Worm (Caenorhabditis elegans) whole organism, L1 larva: Measurements from ENCODE around the gene B0507.8.
A peak's percentile ranks its signal among the peaks of the same experiment; 100 is the strongest.

Experiments
- C04F5.9 ChIP-seq: sonication (generic microtip); optimal IDR thresholded peaks from 2 replicates; lab custom pipeline; 2016; ENCODE audit warnings: missing genetic modification characterization, missing compliant biosample characterization
- C16A3.4 ChIP-seq: fragments of 150-350 bp; optimal IDR thresholded peaks from 2 replicates; lab custom pipeline; 2014; ENCODE audit warnings: missing biosample characterization, missing genetic modification characterization
- F16B12.6 ChIP-seq: fragments of 150-350 bp; optimal IDR thresholded peaks from 2 replicates; lab custom pipeline; 2014; ENCODE audit warnings: missing biosample characterization, missing genetic modification characterization
- aha-1 ChIP-seq: fragments of 150-350 bp; optimal IDR thresholded peaks from 2 replicates; lab custom pipeline; 2014; ENCODE audit warnings: missing biosample characterization, missing genetic modification characterization
- alr-1 ChIP-seq: fragments of 200-800 bp; sonication (Bioruptor generic); optimal IDR thresholded peaks from 2 replicates; lab custom pipeline; 2018; ENCODE audit warnings: borderline replicate concordance, mild to moderate bottlenecking, missing genetic modification characterization, missing compliant biosample characterization
- aly-2 ChIP-seq: fragments of 150-350 bp; optimal IDR thresholded peaks from 2 replicates; lab custom pipeline; 2014; ENCODE audit warnings: missing biosample characterization, missing genetic modification characterization
- ama-1 ChIP-seq: fragments of 150-350 bp; optimal IDR thresholded peaks from 2 replicates; lab custom pipeline; 2014
- ceh-82 ChIP-seq, 3 experiments: fragments of 150-350 bp in 1 of 3; sonication (generic microtip) in 2 of 3; optimal IDR thresholded peaks; 2 replicates each; lab custom pipeline; 2014 to 2017; ENCODE audit warnings: missing biosample characterization in 3 of 3, missing genetic modification characterization in 3 of 3
- ceh-88 ChIP-seq: fragments of 200-800 bp; sonication (Bioruptor generic); IDR thresholded peaks from 2 replicates; pipeline ENCODE4 v1.3.6; 2022; ENCODE audit warnings: missing genetic modification characterization, missing compliant biosample characterization
- ceh-90 ChIP-seq: sonication (generic microtip); optimal IDR thresholded peaks from 2 replicates; lab custom pipeline; 2016; ENCODE audit warnings: missing genetic modification characterization, missing compliant biosample characterization
- ces-1 ChIP-seq: fragments of 150-350 bp; optimal IDR thresholded peaks from 2 replicates; lab custom pipeline; 2014; ENCODE audit warnings: missing biosample characterization, missing genetic modification reagents, missing genetic modification characterization
- dpl-1 ChIP-seq, 3 experiments: fragments of 150-350 bp in 2 of 3; sonication (generic microtip) in 1 of 3; optimal IDR thresholded peaks; 2 replicates each; lab custom pipeline; 2014 to 2017; ENCODE audit warnings: missing biosample characterization in 3 of 3, missing genetic modification characterization in 3 of 3, missing genetic modification reagents in 3 of 3
- efl-1 ChIP-seq, 4 experiments: fragments of 150-350 bp; optimal IDR thresholded peaks in 3 of 4; peaks in 1 of 4; 1 replicate in 1 of 4; 2 replicates in 3 of 4; lab custom pipeline; 2014; ENCODE audit warnings: missing biosample characterization in 2 of 4, missing genetic modification characterization in 2 of 4, missing genetic modification reagents in 2 of 4
- efl-3 ChIP-seq: fragments of 200-800 bp; sonication (Bioruptor generic); optimal IDR thresholded peaks from 2 replicates; lab custom pipeline; 2018; ENCODE audit warnings: mild to moderate bottlenecking, missing genetic modification characterization, missing compliant biosample characterization
- elt-2 ChIP-seq: sonication (generic microtip); optimal IDR thresholded peaks from 2 replicates; lab custom pipeline; 2016; ENCODE audit warnings: missing genetic modification characterization, mild to moderate bottlenecking, inconsistent platforms, missing compliant biosample characterization, missing genetic modification reagents
- fkh-4 ChIP-seq: sonication (generic microtip); optimal IDR thresholded peaks from 2 replicates; lab custom pipeline; 2016; ENCODE audit warnings: missing compliant biosample characterization, missing genetic modification characterization, borderline replicate concordance
- grh-1 ChIP-seq: fragments of 200-800 bp; sonication (Bioruptor generic); IDR thresholded peaks from 2 replicates; pipeline ENCODE4 v1.3.6; 2022; ENCODE audit warnings: missing genetic modification reagents, missing genetic modification characterization, missing compliant biosample characterization
- hlh-17 ChIP-seq: fragments of 200-800 bp; sonication (Bioruptor generic); optimal IDR thresholded peaks from 2 replicates; lab custom pipeline; 2018; ENCODE audit warnings: missing genetic modification characterization, mild to moderate bottlenecking, missing compliant biosample characterization, moderate library complexity, borderline replicate concordance
- hlh-4 ChIP-seq: sonication (generic microtip); optimal IDR thresholded peaks from 2 replicates; lab custom pipeline; 2016; ENCODE audit warnings: mild to moderate bottlenecking, missing genetic modification characterization, missing compliant biosample characterization
- irx-1 ChIP-seq: sonication (generic microtip); optimal IDR thresholded peaks from 2 replicates; lab custom pipeline; 2016; ENCODE audit warnings: missing genetic modification characterization, missing compliant biosample characterization
- isw-1 ChIP-seq: fragments of 200-800 bp; sonication (Bioruptor generic); IDR thresholded peaks from 2 replicates; pipeline ENCODE4 v1.3.6; 2022; ENCODE audit warnings: missing genetic modification characterization, missing compliant biosample characterization
- jun-1 ChIP-seq: fragments of 150-350 bp; optimal IDR thresholded peaks from 2 replicates; lab custom pipeline; 2014; ENCODE audit warnings: missing biosample characterization, missing genetic modification reagents, missing genetic modification characterization
- lin-13 ChIP-seq: fragments of 150-350 bp; optimal IDR thresholded peaks from 2 replicates; lab custom pipeline; 2014; ENCODE audit warnings: missing biosample characterization, missing genetic modification reagents, missing genetic modification characterization
- lin-14 ChIP-seq: fragments of 200-800 bp; sonication (Bioruptor generic); optimal IDR thresholded peaks from 2 replicates; lab custom pipeline; 2018; ENCODE audit warnings: mild to moderate bottlenecking, missing genetic modification characterization, moderate library complexity, missing compliant biosample characterization
- lin-15B ChIP-seq: fragments of 150-350 bp; sonication (generic microtip); optimal IDR thresholded peaks from 3 replicates; lab custom pipeline; 2014; ENCODE audit warnings: missing biosample characterization, missing genetic modification characterization
- lin-35 ChIP-seq, 2 experiments: fragments of 150-350 bp; optimal IDR thresholded peaks; 2 replicates each; lab custom pipeline; 2014; ENCODE audit warnings: missing biosample characterization in 2 of 2, missing genetic modification characterization in 2 of 2, missing genetic modification reagents in 2 of 2
- lir-3 ChIP-seq: sonication (generic microtip); optimal IDR thresholded peaks from 2 replicates; lab custom pipeline; 2016; ENCODE audit warnings: mild to moderate bottlenecking, missing genetic modification characterization, moderate library complexity, missing compliant biosample characterization; ENCODE audit not compliant: poor library complexity
- lsy-2 ChIP-seq, 2 experiments: fragments of 150-350 bp; optimal IDR thresholded peaks; 2 replicates each; lab custom pipeline; 2014; ENCODE audit warnings: missing biosample characterization in 2 of 2, missing genetic modification characterization in 2 of 2
- mdl-1 ChIP-seq, 2 experiments: fragments of 150-350 bp; optimal IDR thresholded peaks; 2 replicates each; lab custom pipeline; 2014 to 2017; ENCODE audit warnings: missing biosample characterization in 2 of 2, missing genetic modification characterization in 2 of 2, inconsistent platforms in 1 of 2
- mef-2 ChIP-seq: fragments of 150-350 bp; optimal IDR thresholded peaks from 2 replicates; lab custom pipeline; 2014; ENCODE audit warnings: missing biosample characterization, missing genetic modification characterization
- nhr-11 ChIP-seq: fragments of 150-350 bp; optimal IDR thresholded peaks from 2 replicates; lab custom pipeline; 2014; ENCODE audit warnings: missing biosample characterization, missing genetic modification characterization
- nhr-20 ChIP-seq: sonication (generic microtip); optimal IDR thresholded peaks from 2 replicates; lab custom pipeline; 2016; ENCODE audit warnings: mild to moderate bottlenecking, missing genetic modification characterization, missing compliant biosample characterization
- nhr-28 ChIP-seq: fragments of 150-350 bp; optimal IDR thresholded peaks from 2 replicates; lab custom pipeline; 2014; ENCODE audit warnings: missing biosample characterization, missing genetic modification characterization
- nhr-71 ChIP-seq: sonication (generic microtip); optimal IDR thresholded peaks from 2 replicates; lab custom pipeline; 2016; ENCODE audit warnings: mild to moderate bottlenecking, missing genetic modification characterization, moderate library complexity, missing compliant biosample characterization
- nhr-77 ChIP-seq: fragments of 150-350 bp; optimal IDR thresholded peaks from 2 replicates; lab custom pipeline; 2014; ENCODE audit warnings: missing biosample characterization, missing genetic modification characterization
- nhr-84 ChIP-seq: sonication (generic microtip); optimal IDR thresholded peaks from 2 replicates; lab custom pipeline; 2017; ENCODE audit warnings: missing biosample characterization, missing genetic modification characterization
- nhr-90 ChIP-seq: sonication (generic microtip); optimal IDR thresholded peaks from 2 replicates; lab custom pipeline; 2016; ENCODE audit warnings: mild to moderate bottlenecking, missing genetic modification characterization, missing compliant biosample characterization; ENCODE audit not compliant: poor library complexity
- pag-3 ChIP-seq: sonication (generic microtip); optimal IDR thresholded peaks from 2 replicates; lab custom pipeline; 2017; ENCODE audit warnings: missing genetic modification characterization, mild to moderate bottlenecking, missing compliant biosample characterization, antibody characterized with exemption, borderline replicate concordance; ENCODE audit not compliant: insufficient read depth
- pax-3 ChIP-seq: fragments of 200-800 bp; sonication (Bioruptor generic); optimal IDR thresholded peaks from 2 replicates; lab custom pipeline; 2018; ENCODE audit warnings: mild to moderate bottlenecking, missing genetic modification characterization, moderate library complexity, missing compliant biosample characterization
- pqm-1 ChIP-seq: sonication (generic microtip); optimal IDR thresholded peaks from 3 replicates; lab custom pipeline; 2017; ENCODE audit warnings: missing biosample characterization, missing genetic modification characterization
- skn-1 ChIP-seq: fragments of 150-350 bp; optimal IDR thresholded peaks from 2 replicates; lab custom pipeline; 2014; ENCODE audit warnings: missing biosample characterization, missing genetic modification characterization
- snu-23 ChIP-seq: sonication (generic microtip); optimal IDR thresholded peaks from 2 replicates; lab custom pipeline; 2016; ENCODE audit warnings: missing genetic modification characterization, missing compliant biosample characterization
- sox-4 ChIP-seq: sonication (generic microtip); optimal IDR thresholded peaks from 2 replicates; lab custom pipeline; 2016; ENCODE audit warnings: missing genetic modification characterization, missing compliant biosample characterization
- tlp-1 ChIP-seq: fragments of 150-350 bp; optimal IDR thresholded peaks from 2 replicates; lab custom pipeline; 2014; ENCODE audit warnings: missing biosample characterization, missing genetic modification characterization
- unc-62 ChIP-seq: fragments of 150-350 bp; optimal IDR thresholded peaks from 2 replicates; lab custom pipeline; 2014; ENCODE audit warnings: missing biosample characterization, missing genetic modification reagents, missing genetic modification characterization
- unc-86 ChIP-seq: sonication (generic microtip); optimal IDR thresholded peaks from 2 replicates; lab custom pipeline; 2016; ENCODE audit warnings: missing genetic modification characterization, missing compliant biosample characterization
- vab-15 ChIP-seq: sonication (generic microtip); optimal IDR thresholded peaks from 2 replicates; lab custom pipeline; 2017; ENCODE audit warnings: missing genotype, mild to moderate bottlenecking, missing genetic modification characterization, missing compliant biosample characterization
- zip-4 ChIP-seq: fragments of 200-800 bp; sonication (Bioruptor generic); optimal IDR thresholded peaks from 2 replicates; lab custom pipeline; 2018; ENCODE audit warnings: mild to moderate bottlenecking, missing genetic modification characterization, moderate library complexity, missing compliant biosample characterization

Gene B0507.8

DNA sequence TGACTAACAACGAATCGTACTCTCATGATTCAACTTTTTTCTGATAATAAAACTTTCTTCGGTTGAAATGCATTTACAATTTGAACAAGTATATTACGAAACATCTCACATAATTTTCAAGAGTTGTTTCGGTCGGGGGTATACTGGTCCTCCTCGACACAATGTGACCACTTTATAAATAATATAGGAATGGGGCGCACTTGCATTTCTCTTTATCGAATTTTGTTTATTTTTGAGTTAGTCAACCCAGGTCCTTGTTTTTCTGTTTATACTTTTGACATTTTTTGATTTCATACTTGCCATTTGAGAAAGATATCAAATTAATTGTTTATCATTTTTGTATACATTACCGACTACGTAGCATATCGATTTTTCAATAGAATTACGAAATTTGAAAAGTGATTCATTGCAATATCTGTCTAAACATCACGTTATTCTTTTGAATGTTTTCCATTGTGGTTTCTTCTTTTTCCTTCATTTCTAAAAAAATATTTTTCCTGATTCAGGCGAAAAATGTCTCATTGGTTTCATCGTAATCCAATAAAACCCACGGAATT lies 11.1 kb upstream of the B0507.8 start, which contains the start of gene B0507.2:
B0507.2 (plus strand) TSS at position 507 of the 557 bp plus-strand sequence.
- TF ChIP-seq C16A3.4 (peak; percentile 5), ama-1 (lab: Kevin White, UChicago) (no peak), nhr-71 (tag; lab: Kevin White, UChicago) (peak; percentile 1), efl-1 (optimal IDR thresholded peaks at IDR 0.05; lab: Kevin White, UChicago) (peak in 1 of 2 experiments; percentile 7), efl-1 (GFP tag; optimal IDR thresholded peaks at IDR 0.05 in 1 of 2; lab: Kevin White, UChicago) (no peak), elt-2 (tag; lab: Kevin White, UChicago) (peak; percentile 6), nhr-84 (tag; lab: Kevin White, UChicago) (no peak), C04F5.9 (no peak), ceh-90 (no peak), lir-3 (tag; lab: Kevin White, UChicago) (no peak), aha-1 (tag; lab: Kevin White, UChicago) (no peak), lin-35 (GFP tag; optimal IDR thresholded peaks at IDR 0.05; lab: Kevin White, UChicago) (peak; percentile 16 to 24), unc-86 (no peak), snu-23 (peak; percentile 1), ces-1 (GFP tag; lab: Kevin White, UChicago) (no peak), pag-3 (tag; lab: Kevin White, UChicago) (no peak), alr-1 (tag; lab: Kevin White, UChicago) (no peak), lin-13 (GFP tag; lab: Kevin White, UChicago) (no peak), dpl-1 (GFP tag; optimal IDR thresholded peaks at IDR 0.05; lab: Kevin White, UChicago) (peak in 1 of 3 experiments; percentile 38), F16B12.6 (no peak), ceh-88 (no peak), nhr-28 (tag; lab: Kevin White, UChicago) (no peak), hlh-17 (GFP tag; lab: Kevin White, UChicago) (no peak), mef-2 (tag; lab: Kevin White, UChicago) (no peak), lin-14 (GFP tag; lab: Kevin White, UChicago) (peak; percentile 68), nhr-90 (tag; lab: Kevin White, UChicago) (no peak), irx-1 (tag; lab: Kevin White, UChicago) (peak; percentile 49), lsy-2 (tag; optimal IDR thresholded peaks at IDR 0.05; lab: Kevin White, UChicago) (peak in 1 of 2 experiments; percentile 35), lin-15B (tag; lab: Kevin White, UChicago) (no peak), skn-1 (peak; percentile 43), vab-15 (tag; lab: Kevin White, UChicago) (no peak), hlh-4 (no peak), fkh-4 (tag; lab: Kevin White, UChicago) (no peak), ceh-82 (tag; optimal IDR thresholded peaks at IDR 0.05; lab: Kevin White, UChicago) (peak in 1 of 3 experiments; percentile 16)

DNA sequence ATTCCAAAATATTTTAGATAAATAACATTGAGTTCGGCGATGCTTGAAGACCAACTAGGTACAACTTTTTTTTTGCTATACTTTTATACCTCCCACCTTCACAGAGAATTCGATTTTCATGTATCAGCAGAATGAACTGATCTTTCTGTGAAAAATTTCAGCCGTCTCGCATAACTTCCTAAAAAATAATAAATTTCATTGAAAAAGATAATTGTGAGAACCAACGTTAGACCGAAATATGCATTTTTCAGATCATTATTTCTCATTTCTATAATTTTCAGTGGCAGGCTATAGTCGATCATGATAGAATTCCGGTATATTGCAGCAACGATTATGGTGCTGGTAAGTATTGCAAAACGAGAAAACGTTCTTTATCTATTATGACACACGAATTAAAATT lies 8.8 kb upstream of the B0507.8 start, which contains the start of gene srx-115:
srx-115 (plus strand) TSS at position 301 of the 400 bp plus-strand sequence.
- no peak for TF ChIP-seq pax-3 (tag; lab: Kevin White, UChicago)
- no peak for TF ChIP-seq aly-2 (tag; lab: Kevin White, UChicago)
- TF ChIP-seq sox-4 (tag; lab: Kevin White, UChicago): no peak

ce11 chrV:8769154-8769553 lies 6.4 kb upstream of the B0507.8 start:
- TF ChIP-seq elt-2 (tag; lab: Kevin White, UChicago) (peak; percentile 99), pqm-1 (no peak), zip-4 (GFP tag; lab: Kevin White, UChicago) (no peak), tlp-1 (tag; lab: Kevin White, UChicago) (peak; percentile 15), mef-2 (tag; lab: Kevin White, UChicago) (no peak), lin-35 (GFP tag; optimal IDR thresholded peaks at IDR 0.05; lab: Kevin White, UChicago) (peak in 1 of 2 experiments; percentile 42), nhr-20 (tag; lab: Kevin White, UChicago) (peak; percentile 44), jun-1 (tag; lab: Kevin White, UChicago) (peak; percentile 32), nhr-71 (tag; lab: Kevin White, UChicago) (peak; percentile 39), nhr-77 (no peak), unc-62 (no peak), nhr-11 (tag; lab: Kevin White, UChicago) (no peak), lin-15B (tag; lab: Kevin White, UChicago) (no peak), efl-3 (GFP tag; lab: Kevin White, UChicago) (no peak), isw-1 (GFP tag; lab: Robert Waterston, UW) (no peak), grh-1 (GFP tag; lab: Robert Waterston, UW) (no peak), vab-15 (tag; lab: Kevin White, UChicago) (no peak), irx-1 (tag; lab: Kevin White, UChicago) (no peak), mdl-1 (tag; optimal IDR thresholded peaks at IDR 0.05; lab: Kevin White, UChicago) (peak in 1 of 2 experiments; percentile 4)
